Fruit fly (Drosophila melanogaster) whole organism, embryonic: ENCODE measurements around the gene CG15414.

ENCODE experiments used
- Atf6 ChIP-seq: fragments of 200-800 bp; sonication (Bioruptor generic); IDR thresholded peaks from 2 replicates; pipeline ENCODE4 v1.3.6; 2022; ENCODE audit warnings: missing biosample characterization, missing genetic modification characterization
- CG1024 ChIP-seq: fragments of 200-800 bp; sonication (Bioruptor generic); IDR thresholded peaks from 2 replicates; pipeline ENCODE4 v1.3.6; 2022; ENCODE audit warnings: missing biosample characterization, missing genetic modification characterization
- CG11247 ChIP-seq: fragments of 200-800 bp; sonication (Bioruptor generic); IDR thresholded peaks from 2 replicates; pipeline ENCODE4 v1.3.6; 2022; ENCODE audit warnings: missing biosample characterization, missing genetic modification characterization
- CG13287 ChIP-seq: fragments of 200-800 bp; sonication (Bioruptor generic); IDR thresholded peaks from 2 replicates; pipeline ENCODE4 v1.3.6; 2022; ENCODE audit warnings: missing biosample characterization, missing genetic modification characterization; ENCODE audit not compliant: partially characterized antibody
- CG13775 ChIP-seq: fragments of 200-800 bp; sonication (Bioruptor generic); optimal IDR thresholded peaks from 3 replicates; lab custom pipeline; 2017; ENCODE audit warnings: missing biosample characterization, mild to moderate bottlenecking, missing genetic modification characterization
- CG14050 ChIP-seq: fragments of 200-800 bp; sonication (Bioruptor generic); IDR thresholded peaks from 3 replicates; pipeline ENCODE4 v1.3.6; 2022; ENCODE audit warnings: missing biosample characterization, missing genetic modification characterization
- CG15479 ChIP-seq: fragments of 200-800 bp; sonication (Bioruptor generic); optimal IDR thresholded peaks from 3 replicates; lab custom pipeline; 2019; ENCODE audit warnings: missing biosample characterization, mild to moderate bottlenecking, missing genetic modification characterization, moderate library complexity
- CG17186 ChIP-seq: fragments of 200-800 bp; sonication (Bioruptor generic); optimal IDR thresholded peaks from 3 replicates; lab custom pipeline; 2017; ENCODE audit warnings: missing biosample characterization, missing genetic modification reagents, missing genetic modification characterization
- CG17568 ChIP-seq: fragments of 200-800 bp; sonication (Bioruptor generic); optimal IDR thresholded peaks from 2 replicates; lab custom pipeline; 2018; ENCODE audit warnings: missing biosample characterization, mild to moderate bottlenecking, missing genetic modification characterization, moderate library complexity
- CG17802 ChIP-seq: fragments of 200-800 bp; sonication (Bioruptor generic); optimal IDR thresholded peaks from 2 replicates; lab custom pipeline; 2018; ENCODE audit warnings: missing biosample characterization, mild to moderate bottlenecking, missing genetic modification characterization, moderate library complexity
- CG2712 ChIP-seq: fragments of 200-800 bp; optimal IDR thresholded peaks from 3 replicates; lab custom pipeline; 2019; ENCODE audit warnings: missing biosample characterization, mild to moderate bottlenecking, missing genetic modification characterization, moderate library complexity
- CG3847 ChIP-seq: fragments of 200-800 bp; sonication (Bioruptor generic); IDR thresholded peaks from 2 replicates; pipeline ENCODE4 v1.3.6; 2022; ENCODE audit warnings: missing biosample characterization, missing genetic modification characterization
- CG4424 ChIP-seq: fragments of 200-800 bp; sonication (Bioruptor generic); optimal IDR thresholded peaks from 3 replicates; lab custom pipeline; 2016; ENCODE audit warnings: missing biosample characterization, missing genetic modification characterization
- CG4730 ChIP-seq: fragments of 200-800 bp; sonication (Bioruptor generic); IDR thresholded peaks from 2 replicates; pipeline ENCODE4 v1.3.6; 2022; ENCODE audit warnings: missing biosample characterization, missing genetic modification characterization
- CG8089 ChIP-seq: fragments of 200-800 bp; sonication (Bioruptor generic); optimal IDR thresholded peaks from 3 replicates; lab custom pipeline; 2016; ENCODE audit warnings: missing biosample characterization, missing genetic modification characterization
- Deaf1 ChIP-seq: fragments of 200-800 bp; optimal IDR thresholded peaks from 3 replicates; lab custom pipeline; 2019; ENCODE audit warnings: missing biosample characterization, mild to moderate bottlenecking, missing genetic modification characterization, moderate library complexity
- E2f1 ChIP-seq: fragments of 200-800 bp; sonication (Bioruptor generic); IDR thresholded peaks from 2 replicates; pipeline ENCODE4 v1.3.6; 2022; ENCODE audit warnings: missing biosample characterization, missing genetic modification characterization
- Ets97D ChIP-seq: fragments of 200-800 bp; sonication (Bioruptor generic); optimal IDR thresholded peaks from 3 replicates; lab custom pipeline; 2016; ENCODE audit warnings: missing biosample characterization, missing genetic modification characterization
- HLH4C ChIP-seq: fragments of 200-800 bp; sonication (Bioruptor generic); IDR thresholded peaks from 3 replicates; pipeline ENCODE4 v1.3.6; 2022; ENCODE audit warnings: missing biosample characterization, missing genetic modification characterization; ENCODE audit not compliant: partially characterized antibody
- Hr78 ChIP-seq, 2 experiments: fragments of 200-800 bp in 1 of 2; fragments of >200 bp in 1 of 2; sonication (Bioruptor generic) in 1 of 2; optimal IDR thresholded peaks; 2 replicates each; lab custom pipeline; 2017 to 2019; ENCODE audit warnings: missing biosample characterization in 2 of 2, missing genetic modification characterization in 2 of 2, mild to moderate bottlenecking in 1 of 2, moderate library complexity in 1 of 2
- Med ChIP-seq: fragments of 200-800 bp; sonication (Bioruptor generic); peaks from one replicate; lab custom pipeline; 2016; ENCODE audit warnings: missing biosample characterization, missing genetic modification characterization, mild to moderate bottlenecking, inconsistent platforms, moderate library complexity
- Meics ChIP-seq: fragments of 200-800 bp; sonication (Bioruptor generic); optimal IDR thresholded peaks from 2 replicates; lab custom pipeline; 2017; ENCODE audit warnings: missing biosample characterization, mild to moderate bottlenecking, missing genetic modification characterization
- Pdp1 ChIP-seq, 2 experiments: fragments of 200-800 bp; sonication (Bioruptor generic); optimal IDR thresholded peaks; 3 replicates each; lab custom pipeline; 2016; ENCODE audit warnings: missing biosample characterization in 2 of 2, missing genetic modification characterization in 2 of 2, mild to moderate bottlenecking in 1 of 2, moderate library complexity in 1 of 2
- Rfx ChIP-seq: fragments of 200-800 bp; sonication (Bioruptor generic); IDR thresholded peaks from 2 replicates; pipeline ENCODE4 v1.3.6; 2022; ENCODE audit warnings: missing biosample characterization, missing genetic modification characterization
- Vsx1 ChIP-seq: fragments of 200-800 bp; sonication (Bioruptor generic); optimal IDR thresholded peaks from 2 replicates; lab custom pipeline; 2017; ENCODE audit warnings: missing biosample characterization, mild to moderate bottlenecking, missing genetic modification characterization, missing genetic modification reagents
- Xrp1 ChIP-seq: fragments of 200-800 bp; sonication (Bioruptor generic); IDR thresholded peaks from 2 replicates; pipeline ENCODE4 v1.3.6; 2022; ENCODE audit warnings: missing biosample characterization, missing genetic modification characterization
- amos ChIP-seq: fragments of 200-800 bp; sonication (Bioruptor generic); IDR thresholded peaks from 2 replicates; pipeline ENCODE4 v1.3.6; 2022; ENCODE audit warnings: missing biosample characterization, missing genetic modification characterization; ENCODE audit not compliant: partially characterized antibody
- ara ChIP-seq: fragments of 200-800 bp; sonication (Bioruptor generic); IDR thresholded peaks from 2 replicates; pipeline ENCODE4 v1.3.6; 2022; ENCODE audit warnings: missing biosample characterization, missing genetic modification characterization
- chinmo ChIP-seq: fragments of 200-800 bp; sonication (Bioruptor generic); IDR thresholded peaks from 4 replicates; pipeline ENCODE4 v1.3.6; 2022; ENCODE audit warnings: missing biosample characterization, missing genetic modification characterization; ENCODE audit not compliant: partially characterized antibody
- ci ChIP-seq: fragments of 200-800 bp; sonication (Bioruptor generic); IDR thresholded peaks from 3 replicates; pipeline ENCODE4 v1.3.6; 2022; ENCODE audit warnings: missing biosample characterization, missing genetic modification characterization
- da ChIP-seq: fragments of 200-800 bp; sonication (Bioruptor generic); optimal IDR thresholded peaks from 2 replicates; lab custom pipeline; 2016; ENCODE audit warnings: missing biosample characterization, missing genetic modification characterization
- dysf ChIP-seq: fragments of 200-800 bp; sonication (Bioruptor generic); IDR thresholded peaks from 3 replicates; pipeline ENCODE4 v1.3.6; 2022; ENCODE audit warnings: missing biosample characterization, missing genetic modification characterization
- ewg ChIP-seq: fragments of 200-800 bp; sonication (Bioruptor generic); optimal IDR thresholded peaks from 3 replicates; lab custom pipeline; 2017; ENCODE audit warnings: mild to moderate bottlenecking, missing biosample characterization, missing genetic modification reagents, missing genetic modification characterization
- fd64A ChIP-seq: fragments of 200-800 bp; sonication (Bioruptor generic); optimal IDR thresholded peaks from 3 replicates; lab custom pipeline; 2018; ENCODE audit warnings: missing biosample characterization, mild to moderate bottlenecking, missing genetic modification characterization
- kni ChIP-seq: fragments of 200-800 bp; sonication (Bioruptor generic); optimal IDR thresholded peaks from 3 replicates; lab custom pipeline; 2017; ENCODE audit warnings: mild to moderate bottlenecking, missing biosample characterization, missing genetic modification reagents, missing genetic modification characterization
- lbe ChIP-seq: fragments of 200-800 bp; sonication (Bioruptor generic); optimal IDR thresholded peaks from 2 replicates; lab custom pipeline; 2016; ENCODE audit warnings: missing biosample characterization, mild to moderate bottlenecking, missing genetic modification characterization
- nerfin-2 ChIP-seq: fragments of 200-800 bp; sonication (Bioruptor generic); IDR thresholded peaks from 2 replicates; pipeline ENCODE4 v1.3.6; 2022; ENCODE audit warnings: missing biosample characterization, missing genetic modification characterization; ENCODE audit not compliant: partially characterized antibody
- oc ChIP-seq: fragments of 200-800 bp; sonication (Bioruptor generic); optimal IDR thresholded peaks from 2 replicates; lab custom pipeline; 2018; ENCODE audit warnings: missing biosample characterization, mild to moderate bottlenecking, missing genetic modification characterization, moderate library complexity
- odd ChIP-seq: fragments of 200-800 bp; sonication (Bioruptor generic); optimal IDR thresholded peaks from 2 replicates; lab custom pipeline; 2017; ENCODE audit warnings: missing biosample characterization, mild to moderate bottlenecking, missing genetic modification characterization
- otp ChIP-seq: fragments of 200-800 bp; sonication (Bioruptor generic); IDR thresholded peaks from 3 replicates; pipeline ENCODE4, ENCODE4 v1.3.6; 2022; ENCODE audit warnings: missing biosample characterization, missing genetic modification characterization
- phol ChIP-seq: fragments of 200-800 bp; sonication (Bioruptor generic); optimal IDR thresholded peaks from 3 replicates; lab custom pipeline; 2018; ENCODE audit warnings: missing biosample characterization, mild to moderate bottlenecking, missing genetic modification characterization, moderate library complexity
- pnt ChIP-seq: fragments of 200-800 bp; sonication (Bioruptor generic); optimal IDR thresholded peaks from 3 replicates; lab custom pipeline; 2016; ENCODE audit warnings: missing biosample characterization, missing genetic modification characterization
- pzg ChIP-seq: fragments of 200-800 bp; sonication (Bioruptor generic); optimal IDR thresholded peaks from 3 replicates; lab custom pipeline; 2018; ENCODE audit warnings: missing biosample characterization, mild to moderate bottlenecking, missing genetic modification characterization, moderate library complexity
- sna ChIP-seq: fragments of 200-800 bp; sonication (Bioruptor generic); IDR thresholded peaks from 2 replicates; pipeline ENCODE4 v1.3.6; 2022; ENCODE audit warnings: missing biosample characterization, missing genetic modification characterization; ENCODE audit not compliant: partially characterized antibody
- sob ChIP-seq: fragments of 200-800 bp; sonication (Bioruptor generic); IDR thresholded peaks from 2 replicates; pipeline ENCODE4 v1.3.6; 2022; ENCODE audit warnings: missing biosample characterization, missing genetic modification characterization
- sr ChIP-seq: fragments of 200-800 bp; sonication (Bioruptor generic); IDR thresholded peaks from 3 replicates; pipeline ENCODE4 v1.3.6; 2022; ENCODE audit warnings: missing biosample characterization, missing genetic modification characterization
- vvl ChIP-seq: fragments of 200-800 bp; sonication (Bioruptor generic); IDR thresholded peaks from 2 replicates; pipeline ENCODE4 v1.3.6; 2022; ENCODE audit warnings: missing biosample characterization, missing genetic modification characterization
- zen ChIP-seq: fragments of 200-800 bp; sonication (Bioruptor generic); optimal IDR thresholded peaks from 3 replicates; lab custom pipeline; 2018; ENCODE audit warnings: missing biosample characterization, mild to moderate bottlenecking, missing genetic modification characterization, moderate library complexity
- zen2 ChIP-seq: fragments of 200-800 bp; sonication (Bioruptor generic); IDR thresholded peaks from 3 replicates; pipeline ENCODE4 v1.3.6; 2022; ENCODE audit warnings: missing biosample characterization, missing genetic modification characterization; ENCODE audit not compliant: partially characterized antibody

Gene CG15414

dm6 chr2L:3539996-3540395 lies 49.1 kb upstream of the CG15414 start (continued):
- TF ChIP-seq pnt (GFP tag; lab: Kevin White, UChicago) (no peak), phol (tag; lab: Kevin White, UChicago) (peak; percentile 81), sob (GFP tag; lab: Robert Waterston, UW) (peak; percentile 82), ci (GFP tag; lab: Robert Waterston, UW) (0 out of 3 replicates have a peak, but pooled peaks have one; percentile 15), Pdp1 (GFP tag; optimal IDR thresholded peaks at IDR 0.05; lab: Kevin White, UChicago) (peak in 1 of 2 experiments; percentile 78), Med (GFP tag; lab: Kevin White, UChicago) (peak; percentile 36), otp (GFP tag; lab: Robert Waterston, UW) (0 out of 3 replicates have a peak, but pooled peaks have one; percentile 23), Meics (GFP tag; lab: Kevin White, UChicago) (no peak), chinmo (GFP tag; lab: Robert Waterston, UW) (0 out of 4 replicates have a peak, but pooled peaks have one; percentile 10), CG4730 (GFP tag; lab: Robert Waterston, UW) (no peak), sna (no peak), lbe (GFP tag; lab: Kevin White, UChicago) (no peak), sr (peak; percentile 39; the same call in 1 of the 3 replicates), CG17568 (GFP tag; lab: Kevin White, UChicago) (no peak)

- TF ChIP-seq Vsx1 (no peak), fd64A (GFP tag; lab: Kevin White, UChicago) (no peak), CG14050 (no peak), da (GFP tag; lab: Kevin White, UChicago) (no peak), lbe (GFP tag; lab: Kevin White, UChicago) (no peak), CG11247 (GFP tag; lab: Robert Waterston, UW) (no peak), CG15479 (peak; percentile 33), CG13775 (GFP tag; lab: Kevin White, UChicago) (no peak), Ets97D (GFP tag; lab: Kevin White, UChicago) (no peak), ewg (GFP tag; lab: Kevin White, UChicago) (peak; percentile 51), CG3847 (GFP tag; lab: Robert Waterston, UW) (no peak), dysf (no peak), CG17186 (GFP tag; lab: Kevin White, UChicago) (no peak), zen (tag; lab: Kevin White, UChicago) (no peak), CG1024 (GFP tag; lab: Robert Waterston, UW) (no peak), CG2712 (tag; lab: Kevin White, UChicago) (no peak), Rfx (GFP tag; lab: Robert Waterston, UW) (0 out of 2 replicates have a peak, but pooled peaks have one; percentile 4), Atf6 (GFP tag; lab: Robert Waterston, UW) (no peak), pzg (GFP tag; lab: Kevin White, UChicago) (no peak), kni (GFP tag; lab: Kevin White, UChicago) (peak; percentile 15), CG8089 (GFP tag; lab: Kevin White, UChicago) (no peak), zen2 (GFP tag; lab: Robert Waterston, UW) (no peak), CG17802 (no peak), oc (tag; lab: Kevin White, UChicago) (no peak), odd (GFP tag; lab: Kevin White, UChicago) (peak; percentile 91), Med (GFP tag; lab: Kevin White, UChicago) (peak; percentile 67), vvl (GFP tag; lab: Robert Waterston, UW) (0 out of 2 replicates have a peak, but pooled peaks have one; percentile 9), ara (GFP tag; lab: Robert Waterston, UW) (0 out of 2 replicates have a peak, but pooled peaks have one; percentile 14), E2f1 (GFP tag; lab: Robert Waterston, UW) (no peak), HLH4C (GFP tag; lab: Robert Waterston, UW) (peak; percentile 15; the same call in 1 of the 3 replicates), Deaf1 (peak; percentile 90), CG13287 (GFP tag; lab: Robert Waterston, UW) (no peak), amos (0 out of 2 replicates have a peak, but pooled peaks have one; percentile 13), CG4424 (GFP tag; lab: Kevin White, UChicago) (no peak), nerfin-2 (no peak), Xrp1 (GFP tag; lab: Robert Waterston, UW) (no peak), Hr78 (GFP tag; optimal IDR thresholded peaks at IDR 0.05; lab: Kevin White, UChicago) (no peak)
Measured at dm6 chr2L:3539412-3539743, 48.5 kb upstream of the CG15414 start.
